Fruit fly (Drosophila melanogaster) whole organism, wandering third instar larva: ENCODE measurements around the gene TSG101.

ENCODE experiments used
- Abd-B ChIP-seq: fragments of >200 bp; optimal IDR thresholded peaks from 2 replicates; lab custom pipeline; 2017; ENCODE audit warnings: missing biosample characterization, missing genetic modification characterization
- CG32264 ChIP-seq: fragments of 200-800 bp; sonication (Bioruptor generic); optimal IDR thresholded peaks from 2 replicates; lab custom pipeline; 2016; ENCODE audit warnings: missing biosample characterization, missing genetic modification characterization
- CG9705 ChIP-seq: fragments of 200-800 bp; sonication (Bioruptor generic); optimal IDR thresholded peaks from 2 replicates; lab custom pipeline; 2018; ENCODE audit warnings: missing biosample characterization, mild to moderate bottlenecking, missing genetic modification characterization
- CrebA ChIP-seq: fragments of 200-800 bp; sonication (Bioruptor generic); optimal IDR thresholded peaks from 2 replicates; lab custom pipeline; 2016; ENCODE audit warnings: missing biosample characterization, mild to moderate bottlenecking, missing genetic modification characterization, borderline replicate concordance
- Dfd ChIP-seq: fragments of >200 bp; optimal IDR thresholded peaks from 2 replicates; lab custom pipeline; 2017; ENCODE audit warnings: missing biosample characterization, missing genetic modification characterization
- Dif ChIP-seq: fragments of 200-275, 200-300 bp; sonication (Bioruptor generic); optimal IDR thresholded peaks from 2 replicates; lab custom pipeline; 2018; ENCODE audit warnings: missing biosample characterization, missing genetic modification characterization; ENCODE audit not compliant: partially characterized antibody
- GATAd ChIP-seq: sonication (Bioruptor generic); optimal IDR thresholded peaks from 2 replicates; lab custom pipeline; 2016; ENCODE audit warnings: missing biosample characterization, missing genetic modification characterization
- HLH106 ChIP-seq: fragments of 200-800 bp; optimal IDR thresholded peaks from 3 replicates; lab custom pipeline; 2019; ENCODE audit warnings: missing biosample characterization, mild to moderate bottlenecking, missing genetic modification characterization, moderate library complexity
- Hnf4 ChIP-seq: fragments of 200-800 bp; sonication (Bioruptor generic); optimal IDR thresholded peaks from 2 replicates; lab custom pipeline; 2016; ENCODE audit warnings: missing biosample characterization, mild to moderate bottlenecking, missing genetic modification characterization
- Hr78 ChIP-seq: fragments of >200 bp; optimal IDR thresholded peaks from 2 replicates; lab custom pipeline; 2017; ENCODE audit warnings: missing biosample characterization, missing genetic modification characterization
- Hr83 ChIP-seq: fragments of 200-300 bp; sonication (Bioruptor generic); optimal IDR thresholded peaks from 2 replicates; lab custom pipeline; 2016; ENCODE audit warnings: missing biosample characterization, mild to moderate bottlenecking, missing genetic modification characterization, moderate library complexity; ENCODE audit not compliant: poor library complexity, severe bottlenecking
- Jra ChIP-seq: sonication (Bioruptor generic); optimal IDR thresholded peaks from 2 replicates; lab custom pipeline; 2016; ENCODE audit warnings: missing biosample characterization, missing genetic modification characterization
- Mio ChIP-seq: sonication (Bioruptor generic); optimal IDR thresholded peaks from 2 replicates; lab custom pipeline; 2016; ENCODE audit warnings: missing biosample characterization, missing genetic modification characterization
- Myc ChIP-seq: fragments of >200 bp; optimal IDR thresholded peaks from 2 replicates; lab custom pipeline; 2017
- N ChIP-seq: fragments of >200 bp; optimal IDR thresholded peaks from 2 replicates; lab custom pipeline; 2018; ENCODE audit warnings: missing biosample characterization, missing external identifiers, missing genetic modification characterization
- OdsH ChIP-seq: fragments of 200-800 bp; sonication (Bioruptor generic); optimal IDR thresholded peaks from 2 replicates; lab custom pipeline; 2016; ENCODE audit warnings: missing biosample characterization, mild to moderate bottlenecking, missing genetic modification characterization
- Rel ChIP-seq, 2 experiments: fragments of 200-800 bp; sonication (Bioruptor generic) in 1 of 2; optimal IDR thresholded peaks; 2 replicates in 1 of 2; 3 replicates in 1 of 2; lab custom pipeline; 2016 to 2019; ENCODE audit warnings: mild to moderate bottlenecking in 2 of 2, missing biosample characterization in 2 of 2, missing genetic modification characterization in 2 of 2, moderate library complexity in 1 of 2
- Sp1 ChIP-seq: fragments of 200-800 bp; sonication (Bioruptor generic); optimal IDR thresholded peaks from 3 replicates; lab custom pipeline; 2019; ENCODE audit warnings: missing biosample characterization, mild to moderate bottlenecking, missing genetic modification characterization, moderate library complexity
- Vsx2 ChIP-seq: fragments of 200-300, 225-300 bp; sonication (Bioruptor generic); optimal IDR thresholded peaks from 2 replicates; lab custom pipeline; 2018; ENCODE audit warnings: missing biosample characterization, missing genetic modification characterization; ENCODE audit not compliant: partially characterized antibody
- br ChIP-seq: fragments of 200-800 bp; sonication (Bioruptor generic); optimal IDR thresholded peaks from 2 replicates; lab custom pipeline; 2016; ENCODE audit warnings: missing biosample characterization, missing genetic modification characterization
- brk ChIP-seq: fragments of 200-800 bp; sonication (Bioruptor generic); optimal IDR thresholded peaks from 2 replicates; lab custom pipeline; 2016; ENCODE audit warnings: missing biosample characterization, mild to moderate bottlenecking, missing genetic modification characterization
- dl ChIP-seq, 2 experiments: fragments of 175-275, 200-275 bp in 1 of 2; fragments of 200-275 bp in 1 of 2; sonication (Bioruptor generic); optimal IDR thresholded peaks; lab custom pipeline; 2018; ENCODE audit warnings: mild to moderate bottlenecking in 2 of 2, missing biosample characterization in 2 of 2, missing genetic modification characterization in 2 of 2, moderate library complexity in 2 of 2; ENCODE audit not compliant: partially characterized antibody in 2 of 2, insufficient read depth in 1 of 2
- dmrt93B ChIP-seq: fragments of 200-800 bp; sonication (Bioruptor generic); optimal IDR thresholded peaks from 2 replicates; lab custom pipeline; 2018; ENCODE audit warnings: missing biosample characterization, mild to moderate bottlenecking, missing genetic modification characterization
- dsf ChIP-seq: sonication (Bioruptor generic); optimal IDR thresholded peaks from 2 replicates; lab custom pipeline; 2016; ENCODE audit warnings: missing biosample characterization, missing genetic modification characterization, borderline replicate concordance
- ey ChIP-seq: fragments of 200-800 bp; sonication (Bioruptor generic); optimal IDR thresholded peaks from 2 replicates; lab custom pipeline; 2016; ENCODE audit warnings: missing biosample characterization, missing genetic modification characterization
- foxo ChIP-seq, 2 experiments: fragments of 200-800 bp; sonication (Bioruptor generic); optimal IDR thresholded peaks; 2 replicates in 1 of 2; 3 replicates in 1 of 2; lab custom pipeline; 2016 to 2017; ENCODE audit warnings: missing biosample characterization in 2 of 2, missing genetic modification characterization in 2 of 2
- fru ChIP-seq: fragments of 200-800 bp; sonication (Bioruptor generic); optimal IDR thresholded peaks from 3 replicates; lab custom pipeline; 2016; ENCODE audit warnings: missing biosample characterization, mild to moderate bottlenecking, missing genetic modification characterization
- h ChIP-seq: fragments of 200-800 bp; sonication (Bioruptor generic); optimal IDR thresholded peaks from 3 replicates; lab custom pipeline; 2016; ENCODE audit warnings: missing biosample characterization, mild to moderate bottlenecking, missing genetic modification characterization
- jim ChIP-seq: fragments of 175-275, 200-325 bp; sonication (Bioruptor generic); optimal IDR thresholded peaks from 2 replicates; lab custom pipeline; 2016; ENCODE audit warnings: missing biosample characterization, mild to moderate bottlenecking, missing genetic modification characterization
- lola ChIP-seq: fragments of >200 bp; optimal IDR thresholded peaks from 2 replicates; lab custom pipeline; 2017; ENCODE audit warnings: missing biosample characterization, missing genetic modification characterization
- pan ChIP-seq: fragments of >200 bp; optimal IDR thresholded peaks from 2 replicates; lab custom pipeline; 2017
- psq ChIP-seq: fragments of 200-800 bp; sonication (Bioruptor generic); optimal IDR thresholded peaks from 3 replicates; lab custom pipeline; 2017; ENCODE audit warnings: missing biosample characterization, mild to moderate bottlenecking, missing genetic modification characterization, moderate library complexity
- rgr ChIP-seq: fragments of 200-800 bp; sonication (Bioruptor generic); optimal IDR thresholded peaks from 3 replicates; lab custom pipeline; 2016; ENCODE audit warnings: missing biosample characterization, mild to moderate bottlenecking, missing genetic modification characterization
- sage ChIP-seq: fragments of 200-800 bp; sonication (Bioruptor generic); optimal IDR thresholded peaks from 2 replicates; lab custom pipeline; 2016; ENCODE audit warnings: missing biosample characterization, mild to moderate bottlenecking, missing genetic modification characterization
- sv ChIP-seq: fragments of 200-800 bp; sonication (Bioruptor generic); optimal IDR thresholded peaks from 3 replicates; lab custom pipeline; 2016; ENCODE audit warnings: missing biosample characterization, missing genetic modification characterization
- tai ChIP-seq: sonication (Bioruptor generic); optimal IDR thresholded peaks from 2 replicates; lab custom pipeline; 2016; ENCODE audit warnings: missing biosample characterization, missing genetic modification characterization
- usp ChIP-seq: fragments of >200 bp; optimal IDR thresholded peaks from 2 replicates; lab custom pipeline; 2017; ENCODE audit warnings: missing biosample characterization, missing genetic modification characterization
- woc ChIP-seq: sonication (Bioruptor generic); optimal IDR thresholded peaks from 2 replicates; lab custom pipeline; 2016; ENCODE audit warnings: missing biosample characterization, mild to moderate bottlenecking, missing genetic modification characterization

Gene TSG101

dm6 chr3L:16889545-16889944 lies 47.5 kb downstream of the TSG101 start:
- peak; percentile 18 for TF ChIP-seq h (GFP tag; lab: Kevin White, UChicago)
- no peak for TF ChIP-seq psq (GFP tag; lab: Kevin White, UChicago)
- no peak for TF ChIP-seq dmrt93B (GFP tag; lab: Kevin White, UChicago)
- no peak for TF ChIP-seq fru (GFP tag; lab: Kevin White, UChicago)
- TF ChIP-seq, all 38 proteins: peak for 1

dm6 chr3L:16890650-16891336 lies 48.7 kb downstream of the TSG101 start:
- TF ChIP-seq fru (GFP tag; lab: Kevin White, UChicago): peak; percentile 79
- TF ChIP-seq Hr78: no peak
- TF ChIP-seq woc (GFP tag; lab: Kevin White, UChicago): peak; percentile 67
- TF ChIP-seq Mio (GFP tag; lab: Kevin White, UChicago): no peak
- no peak for TF ChIP-seq Abd-B (GFP tag; lab: Kevin White, UChicago)
- TF ChIP-seq GATAd: no peak
- peak; percentile 70 for TF ChIP-seq HLH106 (tag; lab: Kevin White, UChicago)
- peak; percentile 81 for TF ChIP-seq rgr (GFP tag; lab: Kevin White, UChicago)
- TF ChIP-seq Sp1 (GFP tag; lab: Kevin White, UChicago): peak; percentile 76
- peak in 1 of 2 experiments; percentile 85 for TF ChIP-seq foxo (GFP tag; optimal IDR thresholded peaks at IDR 0.05; lab: Kevin White, UChicago)
- no peak for TF ChIP-seq Rel (GFP tag; optimal IDR thresholded peaks at IDR 0.05; lab: Kevin White, UChicago)
- peak; percentile 24 for TF ChIP-seq Rel (tag; optimal IDR thresholded peaks at IDR 0.05; lab: Kevin White, UChicago)
- TF ChIP-seq Hr83 (GFP tag; lab: Kevin White, UChicago): peak; percentile 9
- TF ChIP-seq psq (GFP tag; lab: Kevin White, UChicago): peak; percentile 64
- no peak for TF ChIP-seq lola (GFP tag; lab: Kevin White, UChicago)
- peak; percentile 68 for TF ChIP-seq sv
- peak in 1 of 2 experiments; percentile 24 for TF ChIP-seq dl (GFP tag; optimal IDR thresholded peaks at IDR 0.05; lab: Kevin White, UChicago; ENCODE audit: insufficient read depth in 1 of 2, partially characterized antibody in 2 of 2)
- TF ChIP-seq pan (lab: Kevin White, UChicago): no peak
- peak; percentile 71 for TF ChIP-seq Hnf4 (GFP tag; lab: Kevin White, UChicago)
- no peak for TF ChIP-seq jim (GFP tag; lab: Kevin White, UChicago)
- no peak for TF ChIP-seq CrebA (GFP tag; lab: Kevin White, UChicago)
- TF ChIP-seq dmrt93B (GFP tag; lab: Kevin White, UChicago): peak; percentile 37
- peak; percentile 70 for TF ChIP-seq OdsH (GFP tag; lab: Kevin White, UChicago)
- TF ChIP-seq N: no peak
- peak; percentile 73 for TF ChIP-seq Dif (GFP tag; lab: Kevin White, UChicago)
- peak; percentile 53 for TF ChIP-seq br (GFP tag; lab: Kevin White, UChicago)
- no peak for TF ChIP-seq dsf
- TF ChIP-seq sage: peak; percentile 7
- no peak for TF ChIP-seq Jra (GFP tag; lab: Kevin White, UChicago)
- peak; percentile 62 for TF ChIP-seq Vsx2 (GFP tag; lab: Kevin White, UChicago)
- peak; percentile 49 for TF ChIP-seq Myc (lab: Kevin White, UChicago)
- no peak for TF ChIP-seq tai (GFP tag; lab: Kevin White, UChicago)
- TF ChIP-seq usp (GFP tag; lab: Kevin White, UChicago): no peak
- TF ChIP-seq CG32264 (GFP tag; lab: Kevin White, UChicago): no peak
- TF ChIP-seq Dfd (GFP tag; lab: Kevin White, UChicago): no peak
- no peak for TF ChIP-seq CG9705 (GFP tag; lab: Kevin White, UChicago)
- peak; percentile 74 for TF ChIP-seq ey (GFP tag; lab: Kevin White, UChicago)
- no peak for TF ChIP-seq brk (GFP tag; lab: Kevin White, UChicago)
- TF ChIP-seq h (GFP tag; lab: Kevin White, UChicago): peak; percentile 81
- TF ChIP-seq, all 38 proteins: peak for 21
